Fruit fly (Drosophila melanogaster): ENCODE measurements around the gene CG14995.

DNA sequence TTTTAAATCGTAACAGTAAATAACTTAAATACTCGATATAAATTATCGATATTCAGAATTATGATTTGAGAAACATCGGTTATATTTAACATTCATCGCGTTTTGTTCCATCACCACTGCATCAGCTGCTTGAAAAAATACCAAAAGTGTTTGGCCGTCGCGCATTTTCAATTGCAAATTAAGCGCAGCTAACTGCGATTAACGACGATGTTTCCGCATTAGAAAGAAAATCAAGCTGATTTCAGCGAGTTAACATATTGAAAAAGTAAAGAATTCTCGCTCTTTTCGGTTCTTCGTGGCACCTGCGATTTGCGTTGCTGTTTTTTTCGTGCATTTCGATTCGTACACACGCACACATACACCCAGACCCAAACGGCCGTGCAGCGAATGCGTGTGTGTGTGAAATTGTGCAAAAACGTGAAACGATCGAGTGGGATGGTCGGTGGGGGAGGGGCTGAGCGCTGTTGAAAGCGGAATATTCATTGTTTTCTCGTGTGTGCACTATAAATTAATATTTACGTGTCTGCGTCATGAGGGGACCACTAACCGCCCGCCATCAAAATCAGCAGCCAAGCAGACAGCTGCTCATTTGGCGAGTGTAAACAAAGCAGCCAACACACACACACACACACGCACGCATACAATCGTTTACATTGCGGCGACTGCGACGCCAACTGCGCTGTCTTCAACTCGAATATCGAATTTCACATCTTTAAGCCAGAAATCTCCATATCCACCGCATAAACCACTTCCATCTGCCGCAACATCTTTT lies 5.2 kb upstream of the CG14995 start, which contains the start of gene Ack:
- no peak for TF ChIP-seq dsx (GFP tag; optimal IDR thresholded peaks at IDR 0.05; ENCODE audit: poor library complexity, severe bottlenecking)
- TF ChIP-seq cyc (GFP tag; optimal IDR thresholded peaks at IDR 0.05) = no peak
- TF ChIP-seq CG1621 (tag; optimal IDR thresholded peaks at IDR 0.05) = peak; percentile 28
- TF ChIP-seq Ets96B (tag; optimal IDR thresholded peaks at IDR 0.05) = no peak
- no peak for TF ChIP-seq lz (GFP tag; optimal IDR thresholded peaks at IDR 0.05)
- no peak for TF ChIP-seq eg (GFP tag; IDR thresholded peaks at IDR 0.05)
- peak; percentile 41 to 49 for TF ChIP-seq ss (GFP tag; optimal IDR thresholded peaks at IDR 0.05)
- peak; percentile 56 for TF ChIP-seq Eip78C (GFP tag)
- no peak for TF ChIP-seq Sox15 (GFP tag; optimal IDR thresholded peaks at IDR 0.05)
- no peak for TF ChIP-seq Sox102F (GFP tag; optimal IDR thresholded peaks at IDR 0.05)
- no peak for TF ChIP-seq Hr39 (GFP tag; optimal IDR thresholded peaks at IDR 0.05)
